Fruit fly (Drosophila melanogaster) whole organism, embryonic: Measurements from ENCODE around the gene Mlc2.

ENCODE experiments used
- Asciz ChIP-seq: fragments of 200-800 bp; sonication (Bioruptor generic); optimal IDR thresholded peaks from 2 replicates; lab custom pipeline; 2017; ENCODE audit warnings: missing biosample characterization, mild to moderate bottlenecking, missing genetic modification characterization, missing genetic modification reagents
- CG1024 ChIP-seq: fragments of 200-800 bp; sonication (Bioruptor generic); IDR thresholded peaks from 2 replicates; pipeline ENCODE4 v1.3.6; 2022; ENCODE audit warnings: missing biosample characterization, missing genetic modification characterization
- CG10321 ChIP-seq: fragments of 200-800 bp; sonication (Bioruptor generic); IDR thresholded peaks from 2 replicates; pipeline ENCODE4 v1.3.6; 2022; ENCODE audit warnings: missing biosample characterization, missing genetic modification characterization
- CG10366 ChIP-seq: fragments of 200-800 bp; sonication (Bioruptor generic); IDR thresholded peaks from 2 replicates; pipeline ENCODE4 v1.3.6; 2022; ENCODE audit warnings: missing biosample characterization, missing genetic modification characterization
- CG11695 ChIP-seq: fragments of 200-800 bp; sonication (Bioruptor generic); IDR thresholded peaks from 3 replicates; pipeline ENCODE4 v1.3.6; 2022; ENCODE audit warnings: missing biosample characterization, missing genetic modification characterization
- CG11696 ChIP-seq: fragments of 200-800 bp; sonication (Bioruptor generic); IDR thresholded peaks from 2 replicates; pipeline ENCODE4 v1.3.6; 2022; ENCODE audit warnings: missing biosample characterization, missing genetic modification characterization
- CG13894 ChIP-seq: fragments of 200-800 bp; sonication (Bioruptor generic); optimal IDR thresholded peaks from 3 replicates; lab custom pipeline; 2018; ENCODE audit warnings: missing biosample characterization, mild to moderate bottlenecking, missing genetic modification characterization, moderate library complexity
- CG14860 ChIP-seq: fragments of 200-800 bp; sonication (Bioruptor generic); IDR thresholded peaks from 3 replicates; pipeline ENCODE4 v1.3.6; 2022; ENCODE audit warnings: missing biosample characterization, missing genetic modification characterization; ENCODE audit not compliant: partially characterized antibody
- CG15073 ChIP-seq: fragments of 200-800 bp; sonication (Bioruptor generic); optimal IDR thresholded peaks from 2 replicates; lab custom pipeline; 2016; ENCODE audit warnings: missing biosample characterization, missing genetic modification characterization
- CG17359 ChIP-seq: fragments of 200-800 bp; sonication (Bioruptor generic); optimal IDR thresholded peaks from 3 replicates; lab custom pipeline; 2018; ENCODE audit warnings: missing biosample characterization, mild to moderate bottlenecking, missing genetic modification characterization, moderate library complexity
- CG18599 ChIP-seq: fragments of 200-800 bp; sonication (Bioruptor generic); optimal IDR thresholded peaks from 3 replicates; lab custom pipeline; 2017; ENCODE audit warnings: missing biosample characterization, missing genetic modification characterization, mild to moderate bottlenecking, moderate library complexity, missing genetic modification reagents
- CG3065 ChIP-seq: fragments of 200-800 bp; sonication (Bioruptor generic); optimal IDR thresholded peaks from 2 replicates; lab custom pipeline; 2016; ENCODE audit warnings: missing biosample characterization, missing genetic modification characterization
- CG31365 ChIP-seq: fragments of 200-800 bp; sonication (Bioruptor generic); optimal IDR thresholded peaks from 2 replicates; lab custom pipeline; 2018; ENCODE audit warnings: missing biosample characterization, mild to moderate bottlenecking, missing genetic modification characterization
- CG43689 ChIP-seq: fragments of 200-800 bp; sonication (Bioruptor generic); IDR thresholded peaks from 2 replicates; pipeline ENCODE4 v1.3.6; 2022; ENCODE audit warnings: missing biosample characterization, missing genetic modification characterization
- CG4707 ChIP-seq: fragments of 200-800 bp; sonication (Bioruptor generic); optimal IDR thresholded peaks from 2 replicates; lab custom pipeline; 2018; ENCODE audit warnings: missing biosample characterization, mild to moderate bottlenecking, missing genetic modification characterization, moderate library complexity
- CG6654 ChIP-seq: fragments of 200-800 bp; sonication (Bioruptor generic); optimal IDR thresholded peaks from 2 replicates; lab custom pipeline; 2017; ENCODE audit warnings: missing biosample characterization, mild to moderate bottlenecking, missing genetic modification characterization
- CG6683 ChIP-seq: fragments of 200-800 bp; sonication (Bioruptor generic); optimal IDR thresholded peaks from 2 replicates; lab custom pipeline; 2017; ENCODE audit warnings: missing biosample characterization, mild to moderate bottlenecking, missing genetic modification characterization, missing genetic modification reagents
- CG9437 ChIP-seq: fragments of 200-800 bp; sonication (Bioruptor generic); optimal IDR thresholded peaks from 2 replicates; lab custom pipeline; 2018; ENCODE audit warnings: missing biosample characterization, mild to moderate bottlenecking, missing genetic modification characterization
- CG9932 ChIP-seq: fragments of 200-800 bp; sonication (Bioruptor generic); IDR thresholded peaks from 2 replicates; pipeline ENCODE4 v1.3.6; 2022; ENCODE audit warnings: missing biosample characterization, missing genetic modification characterization
- Chrac-16 ChIP-seq: fragments of 200-800 bp; sonication (Bioruptor generic); optimal IDR thresholded peaks from 3 replicates; lab custom pipeline; 2016; ENCODE audit warnings: missing biosample characterization, missing genetic modification characterization
- D ChIP-seq, 2 experiments: fragments of 200-800 bp in 1 of 2; fragments of >200 bp in 1 of 2; sonication (Bioruptor generic) in 1 of 2; optimal IDR thresholded peaks; 2 replicates in 1 of 2; 3 replicates in 1 of 2; lab custom pipeline; 2017; ENCODE audit warnings: mild to moderate bottlenecking in 1 of 2, missing biosample characterization in 1 of 2, missing genetic modification characterization in 1 of 2, missing genetic modification reagents in 1 of 2
- Dad ChIP-seq: fragments of 200-800 bp; sonication (Bioruptor generic); optimal IDR thresholded peaks from 3 replicates; lab custom pipeline; 2016; ENCODE audit warnings: missing biosample characterization, missing genetic modification characterization
- Fer1 ChIP-seq: fragments of 200-800 bp; sonication (Bioruptor generic); optimal IDR thresholded peaks from 2 replicates; lab custom pipeline; 2017; ENCODE audit warnings: missing biosample characterization, mild to moderate bottlenecking, missing genetic modification characterization
- GATAe ChIP-seq: fragments of 200-800 bp; sonication (Bioruptor generic); conservative IDR thresholded peaks from 2 replicates; pipeline ENCODE4 v1.3.6; 2022; ENCODE audit warnings: missing biosample characterization, missing genetic modification characterization
- Gsc ChIP-seq: fragments of 200-800 bp; sonication (Bioruptor generic); IDR thresholded peaks from 2 replicates; pipeline ENCODE4 v1.3.6; 2022; ENCODE audit warnings: missing biosample characterization, missing genetic modification characterization
- H2.0 ChIP-seq: fragments of 200-800 bp; sonication (Bioruptor generic); IDR thresholded peaks from 2 replicates; pipeline ENCODE4 v1.3.6; 2022; ENCODE audit warnings: missing biosample characterization, missing genetic modification characterization
- Neu2 ChIP-seq: fragments of 200-800 bp; sonication (Bioruptor generic); optimal IDR thresholded peaks from 3 replicates; lab custom pipeline; 2016; ENCODE audit warnings: missing biosample characterization, missing genetic modification characterization, borderline replicate concordance
- Oli ChIP-seq: fragments of 200-800 bp; sonication (Bioruptor generic); optimal IDR thresholded peaks from 2 replicates; lab custom pipeline; 2018; ENCODE audit warnings: missing biosample characterization, mild to moderate bottlenecking, missing genetic modification characterization, moderate library complexity
- Rx ChIP-seq: fragments of 200-800 bp; sonication (Bioruptor generic); IDR thresholded peaks from 2 replicates; pipeline ENCODE4 v1.3.6; 2022; ENCODE audit warnings: missing biosample characterization, missing genetic modification characterization
- bcd ChIP-seq: fragments of 200-800 bp; sonication (Bioruptor generic); optimal IDR thresholded peaks from 2 replicates; lab custom pipeline; 2017; ENCODE audit warnings: missing biosample characterization, mild to moderate bottlenecking, missing genetic modification characterization
- cato ChIP-seq: fragments of 200-800 bp; sonication (Bioruptor generic); optimal IDR thresholded peaks from 2 replicates; lab custom pipeline; 2016; ENCODE audit warnings: missing biosample characterization, missing genetic modification characterization, borderline replicate concordance
- corto ChIP-seq: fragments of 200-800 bp; sonication (Bioruptor generic); optimal IDR thresholded peaks from 2 replicates; lab custom pipeline; 2016; ENCODE audit warnings: missing biosample characterization, mild to moderate bottlenecking, missing genetic modification characterization, moderate library complexity
- dpn ChIP-seq, 2 experiments: fragments of 200-800 bp; sonication (Bioruptor generic); optimal IDR thresholded peaks; 3 replicates each; lab custom pipeline; 2016; ENCODE audit warnings: missing biosample characterization in 2 of 2, missing genetic modification characterization in 2 of 2
- emc ChIP-seq: fragments of 200-800 bp; sonication (Bioruptor generic); optimal IDR thresholded peaks from 2 replicates; lab custom pipeline; 2016; ENCODE audit warnings: missing biosample characterization, missing genetic modification characterization
- exex ChIP-seq: fragments of 200-800 bp; sonication (Bioruptor generic); optimal IDR thresholded peaks from 4 replicates; lab custom pipeline; 2018; ENCODE audit warnings: missing biosample characterization, mild to moderate bottlenecking, missing genetic modification characterization, moderate library complexity
- fd64A ChIP-seq: fragments of 200-800 bp; sonication (Bioruptor generic); optimal IDR thresholded peaks from 3 replicates; lab custom pipeline; 2018; ENCODE audit warnings: missing biosample characterization, mild to moderate bottlenecking, missing genetic modification characterization
- fu2 ChIP-seq: fragments of 200-800 bp; sonication (Bioruptor generic); optimal IDR thresholded peaks from 2 replicates; lab custom pipeline; 2016; ENCODE audit warnings: missing biosample characterization, missing genetic modification characterization
- grn ChIP-seq: fragments of 200-800 bp; sonication (Bioruptor generic); optimal IDR thresholded peaks from 3 replicates; lab custom pipeline; 2017; ENCODE audit warnings: missing biosample characterization, missing genetic modification characterization
- hth ChIP-seq: fragments of >200 bp; optimal IDR thresholded peaks from 2 replicates; lab custom pipeline; 2017; ENCODE audit warnings: inconsistent platforms
- insv ChIP-seq, 2 experiments: fragments of 200-800 bp; sonication (Bioruptor generic); optimal IDR thresholded peaks; 3 replicates each; lab custom pipeline; 2016 to 2018; ENCODE audit warnings: missing biosample characterization in 2 of 2, missing genetic modification characterization in 2 of 2
- lbe ChIP-seq: fragments of 200-800 bp; sonication (Bioruptor generic); optimal IDR thresholded peaks from 2 replicates; lab custom pipeline; 2016; ENCODE audit warnings: missing biosample characterization, mild to moderate bottlenecking, missing genetic modification characterization
- nmo ChIP-seq: fragments of 200-800 bp; sonication (Bioruptor generic); optimal IDR thresholded peaks from 2 replicates; lab custom pipeline; 2018; ENCODE audit warnings: missing biosample characterization, mild to moderate bottlenecking, missing genetic modification characterization, moderate library complexity
- otp ChIP-seq: fragments of 200-800 bp; sonication (Bioruptor generic); IDR thresholded peaks from 3 replicates; pipeline ENCODE4, ENCODE4 v1.3.6; 2022; ENCODE audit warnings: missing biosample characterization, missing genetic modification characterization
- salm ChIP-seq: fragments of 200-800 bp; sonication (Bioruptor generic); optimal IDR thresholded peaks from 2 replicates; lab custom pipeline; 2018; ENCODE audit warnings: missing biosample characterization, mild to moderate bottlenecking, missing genetic modification characterization
- sim ChIP-seq: fragments of 200-800 bp; sonication (Bioruptor generic); IDR thresholded peaks from 2 replicates; pipeline ENCODE4 v1.3.6; 2022; ENCODE audit warnings: missing biosample characterization, missing genetic modification characterization
- tap ChIP-seq: fragments of 200-800 bp; optimal IDR thresholded peaks from 3 replicates; lab custom pipeline; 2019; ENCODE audit warnings: missing biosample characterization, mild to moderate bottlenecking, missing genetic modification characterization, moderate library complexity
- tin ChIP-seq: fragments of 200-800 bp; sonication (Bioruptor generic); optimal IDR thresholded peaks from 3 replicates; lab custom pipeline; 2016; ENCODE audit warnings: missing biosample characterization, missing genetic modification characterization
- wek ChIP-seq: fragments of 200-800 bp; sonication (Bioruptor generic); optimal IDR thresholded peaks from 3 replicates; lab custom pipeline; 2018; ENCODE audit warnings: missing biosample characterization, mild to moderate bottlenecking, missing genetic modification characterization, moderate library complexity
- z ChIP-seq: fragments of 200-800 bp; sonication (Bioruptor generic); IDR thresholded peaks from 3 replicates; pipeline ENCODE4 v1.3.6; 2022; ENCODE audit warnings: missing biosample characterization, missing genetic modification characterization
- zf30C ChIP-seq: fragments of 200-800 bp; sonication (Bioruptor generic); optimal IDR thresholded peaks from 3 replicates; lab custom pipeline; 2018; ENCODE audit warnings: missing biosample characterization, mild to moderate bottlenecking, missing genetic modification characterization

The Mlc2 gene

DNA sequence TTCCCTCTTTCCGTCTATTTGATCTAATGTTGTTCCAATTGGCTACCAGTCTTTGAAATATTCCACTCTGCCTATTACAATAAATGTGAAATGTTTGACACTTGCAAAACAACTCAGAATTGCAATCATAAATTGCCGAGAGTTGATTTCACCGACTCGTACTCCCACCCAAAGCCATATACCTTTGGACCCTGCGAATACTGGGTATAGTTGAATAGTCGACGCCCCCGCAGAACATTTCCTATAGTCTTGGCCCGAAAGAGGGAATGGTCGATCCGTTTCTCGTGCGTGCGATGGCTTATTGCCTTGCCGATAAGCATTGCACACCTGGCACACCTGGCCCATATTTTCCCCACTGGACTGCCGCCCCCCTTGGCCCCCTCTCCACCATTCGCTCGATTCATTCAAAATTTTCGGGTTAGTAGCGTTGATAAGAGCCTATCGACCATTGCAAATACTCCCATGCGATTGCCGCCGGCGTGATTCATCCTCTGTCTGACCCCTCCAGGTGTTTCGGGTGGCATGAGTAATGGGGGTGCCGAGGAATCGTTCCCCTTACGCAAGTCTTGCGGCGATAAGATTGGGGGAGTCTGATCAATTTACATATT, 25.8 kb upstream of the Mlc2 start (continued):
- no peak for TF ChIP-seq CG11696
- 0 out of 3 replicates have a peak, but pooled peaks have one; percentile 24 for TF ChIP-seq otp
- no peak for TF ChIP-seq CG43689 (GFP tag; lab: Robert Waterston, UW)
- no peak for TF ChIP-seq CG6683 (GFP tag; lab: Kevin White, UChicago)
- TF ChIP-seq H2.0 (GFP tag; lab: Robert Waterston, UW), result no peak
- no peak for TF ChIP-seq tin (GFP tag; lab: Kevin White, UChicago)
- no peak for TF ChIP-seq CG14860 (GFP tag; lab: Robert Waterston, UW)
- TF ChIP-seq exex (tag; lab: Kevin White, UChicago), result peak; percentile 14
- no peak for TF ChIP-seq nmo (GFP tag; lab: Kevin White, UChicago)
- peak; percentile 42 for TF ChIP-seq CG18599
- TF ChIP-seq CG9932 (GFP tag; lab: Robert Waterston, UW), result peak; percentile 56
- TF ChIP-seq lbe, result no peak
- TF ChIP-seq Chrac-16 (GFP tag; lab: Kevin White, UChicago), result no peak
- TF ChIP-seq bcd (GFP tag; lab: Kevin White, UChicago), result no peak
- no peak for TF ChIP-seq CG31365 (tag; lab: Kevin White, UChicago)
- no peak for TF ChIP-seq Asciz
- no peak for TF ChIP-seq cato (GFP tag; lab: Kevin White, UChicago)
- TF ChIP-seq fd64A (GFP tag; lab: Kevin White, UChicago), result no peak
- no peak for TF ChIP-seq corto (GFP tag; lab: Kevin White, UChicago)
- TF ChIP-seq grn (GFP tag; lab: Kevin White, UChicago), result peak; percentile 7
- TF ChIP-seq insv (GFP tag; optimal IDR thresholded peaks at IDR 0.05; lab: Kevin White, UChicago), result no peak
- TF ChIP-seq emc (GFP tag; lab: Kevin White, UChicago), result no peak
- no peak for TF ChIP-seq CG10321
- TF ChIP-seq Gsc (GFP tag; lab: Robert Waterston, UW), result no peak
- TF ChIP-seq zf30C (GFP tag; lab: Kevin White, UChicago), result no peak
- TF ChIP-seq GATAe, result 0 out of 2 replicates have a peak, but pooled peaks have one; percentile 46
- TF ChIP-seq Neu2 (GFP tag; lab: Kevin White, UChicago), result no peak
- no peak for TF ChIP-seq CG4707 (GFP tag; lab: Kevin White, UChicago)
- TF ChIP-seq CG13894 (tag; lab: Kevin White, UChicago), result no peak
- TF ChIP-seq CG17359, result peak; percentile 18
- no peak for TF ChIP-seq CG3065
- TF ChIP-seq sim (GFP tag; lab: Robert Waterston, UW), result no peak
- TF ChIP-seq CG11695 (GFP tag; lab: Robert Waterston, UW), result no peak
- no peak for TF ChIP-seq tap
- no peak for TF ChIP-seq Rx (GFP tag; lab: Robert Waterston, UW)
- no peak for TF ChIP-seq salm
- no peak for TF ChIP-seq D (optimal IDR thresholded peaks at IDR 0.05; lab: Kevin White, UChicago)
- TF ChIP-seq D (GFP tag; optimal IDR thresholded peaks at IDR 0.05; lab: Kevin White, UChicago), result no peak
- no peak for TF ChIP-seq fu2 (GFP tag; lab: Kevin White, UChicago)
- TF ChIP-seq CG1024 (GFP tag; lab: Robert Waterston, UW), result no peak
- no peak for TF ChIP-seq Fer1
- TF ChIP-seq CG6654 (GFP tag; lab: Kevin White, UChicago), result no peak
- no peak for TF ChIP-seq Dad (GFP tag; lab: Kevin White, UChicago)
- no peak for TF ChIP-seq CG9437 (GFP tag; lab: Kevin White, UChicago)
- TF ChIP-seq CG15073, result no peak
- TF ChIP-seq dpn (GFP tag; optimal IDR thresholded peaks at IDR 0.05; lab: Kevin White, UChicago), result peak; percentile 24 to 44
- TF ChIP-seq CG10366, result no peak
- peak; percentile 8 for TF ChIP-seq Oli
- no peak for TF ChIP-seq z (GFP tag; lab: Robert Waterston, UW)
- TF ChIP-seq hth (lab: Kevin White, UChicago), result no peak
- no peak for TF ChIP-seq wek (GFP tag; lab: Kevin White, UChicago)
